Worm (Caenorhabditis elegans) whole organism, young adult: Measurements from ENCODE around the gene F08F3.10.

ENCODE experiments used
- F10E7.11 ChIP-seq: sonication (generic microtip); optimal IDR thresholded peaks from 2 replicates; lab custom pipeline; 2017; ENCODE audit warnings: mild to moderate bottlenecking, missing genetic modification characterization, moderate library complexity, missing compliant biosample characterization
- F49E8.2 ChIP-seq: sonication (generic microtip); optimal IDR thresholded peaks from 3 replicates; lab custom pipeline; 2017; ENCODE audit warnings: missing genetic modification characterization, mild to moderate bottlenecking, missing compliant biosample characterization, antibody characterized with exemption, moderate library complexity; ENCODE audit not compliant: insufficient read depth
- F55B11.4 ChIP-seq: sonication (generic microtip); optimal IDR thresholded peaks from 2 replicates; lab custom pipeline; 2016; ENCODE audit warnings: missing compliant biosample characterization, missing genetic modification characterization, borderline replicate concordance; ENCODE audit not compliant: insufficient read depth
- K12H6.12 ChIP-seq: fragments of 200-800 bp; sonication (Bioruptor generic); optimal IDR thresholded peaks from 2 replicates; lab custom pipeline; 2018; ENCODE audit warnings: mild to moderate bottlenecking, missing genetic modification characterization, missing compliant biosample characterization
- akir-1 ChIP-seq: fragments of 200-800 bp; sonication (Bioruptor generic); optimal IDR thresholded peaks from 2 replicates; lab custom pipeline; 2018; ENCODE audit warnings: mild to moderate bottlenecking, missing genetic modification characterization, moderate library complexity, missing compliant biosample characterization
- aptf-2 ChIP-seq: fragments of 200-800 bp; sonication (Bioruptor generic); conservative IDR thresholded peaks from 2 replicates; pipeline ENCODE4 v1.3.6; 2022; ENCODE audit warnings: missing genetic modification reagents, missing genetic modification characterization, missing compliant biosample characterization
- aptf-3 ChIP-seq: fragments of 200-800 bp; sonication (Bioruptor generic); IDR thresholded peaks from 2 replicates; pipeline ENCODE4 v1.3.6; 2022; ENCODE audit warnings: missing genetic modification characterization, missing compliant biosample characterization
- atf-7 ChIP-seq: sonication (generic microtip); optimal IDR thresholded peaks from 2 replicates; lab custom pipeline; 2017; ENCODE audit warnings: mild to moderate bottlenecking, missing genetic modification characterization, missing compliant biosample characterization
- athp-1 ChIP-seq: sonication (generic microtip); optimal IDR thresholded peaks from 2 replicates; lab custom pipeline; 2017; ENCODE audit warnings: mild to moderate bottlenecking, missing genetic modification characterization, missing compliant biosample characterization
- attf-5 ChIP-seq: fragments of 200-800 bp; sonication (Bioruptor generic); optimal IDR thresholded peaks from 2 replicates; lab custom pipeline; 2018; ENCODE audit warnings: mild to moderate bottlenecking, missing genetic modification characterization, missing compliant biosample characterization
- ccch-3 ChIP-seq: fragments of 200-800 bp; sonication (Bioruptor generic); optimal IDR thresholded peaks from 2 replicates; lab custom pipeline; 2018; ENCODE audit warnings: mild to moderate bottlenecking, missing genetic modification characterization, missing compliant biosample characterization
- die-1 ChIP-seq: sonication (generic microtip); optimal IDR thresholded peaks from 2 replicates; lab custom pipeline; 2016; ENCODE audit warnings: missing genotype, mild to moderate bottlenecking, missing genetic modification characterization, missing compliant biosample characterization
- dox-1 ChIP-seq: fragments of 200-800 bp; sonication (Bioruptor generic); IDR thresholded peaks from 2 replicates; pipeline ENCODE4 v1.3.6; 2022; ENCODE audit warnings: missing genetic modification reagents, missing genetic modification characterization, missing compliant biosample characterization
- dpff-1 ChIP-seq: sonication (generic microtip); optimal IDR thresholded peaks from 2 replicates; lab custom pipeline; 2017; ENCODE audit warnings: mild to moderate bottlenecking, missing genetic modification characterization, missing compliant biosample characterization
- egl-44 ChIP-seq: fragments of 200-800 bp; sonication (Bioruptor generic); IDR thresholded peaks from 2 replicates; pipeline ENCODE4 v1.3.6; 2022; ENCODE audit warnings: missing genetic modification reagents, missing genetic modification characterization, missing compliant biosample characterization
- ets-4 ChIP-seq: fragments of 200-800 bp; sonication (Bioruptor generic); optimal IDR thresholded peaks from 2 replicates; lab custom pipeline; 2018; ENCODE audit warnings: mild to moderate bottlenecking, missing genetic modification characterization, missing compliant biosample characterization
- gei-17 ChIP-seq: fragments of 200-800 bp; sonication (Bioruptor generic); optimal IDR thresholded peaks from 2 replicates; lab custom pipeline; 2018; ENCODE audit warnings: mild to moderate bottlenecking, missing genetic modification characterization, missing compliant biosample characterization
- hmg-20 ChIP-seq: fragments of 200-800 bp; sonication (Bioruptor generic); IDR thresholded peaks from 2 replicates; pipeline ENCODE4 v1.3.6; 2022; ENCODE audit warnings: missing genetic modification reagents, missing genetic modification characterization, missing compliant biosample characterization
- lag-1 ChIP-seq: fragments of 200-800 bp; sonication (Bioruptor generic); IDR thresholded peaks from 2 replicates; pipeline ENCODE4 v1.3.6; 2022; ENCODE audit warnings: missing genetic modification reagents, missing genetic modification characterization, missing compliant biosample characterization
- lin-40 ChIP-seq: sonication (generic microtip); optimal IDR thresholded peaks from 2 replicates; lab custom pipeline; 2016; ENCODE audit warnings: missing genetic modification characterization, mild to moderate bottlenecking, missing compliant biosample characterization, missing genotype, missing genetic modification reagents
- madf-3 ChIP-seq: fragments of 200-800 bp; sonication (Bioruptor generic); IDR thresholded peaks from 2 replicates; pipeline ENCODE4 v1.3.6; 2022; ENCODE audit warnings: missing genetic modification reagents, missing genetic modification characterization, missing compliant biosample characterization
- madf-6 ChIP-seq: fragments of 200-800 bp; sonication (Bioruptor generic); IDR thresholded peaks from 2 replicates; pipeline ENCODE4 v1.3.6; 2022; ENCODE audit warnings: missing genetic modification reagents, missing genetic modification characterization, missing compliant biosample characterization
- nhr-120 ChIP-seq: fragments of 200-800 bp; sonication (Bioruptor generic); IDR thresholded peaks from 2 replicates; pipeline ENCODE4 v1.3.6; 2022; ENCODE audit warnings: missing genetic modification characterization, missing compliant biosample characterization
- nhr-27 ChIP-seq: fragments of 200-800 bp; sonication (Bioruptor generic); optimal IDR thresholded peaks from 2 replicates; lab custom pipeline; 2018; ENCODE audit warnings: mild to moderate bottlenecking, missing genetic modification characterization, moderate library complexity, missing compliant biosample characterization
- rcor-1 ChIP-seq: fragments of 200-800 bp; sonication (Bioruptor generic); IDR thresholded peaks from 2 replicates; pipeline ENCODE4 v1.3.6; 2022; ENCODE audit warnings: missing genetic modification reagents, missing genetic modification characterization, missing compliant biosample characterization
- repo-1 ChIP-seq: sonication (generic microtip); optimal IDR thresholded peaks from 2 replicates; lab custom pipeline; 2017; ENCODE audit warnings: mild to moderate bottlenecking, missing genetic modification characterization, missing compliant biosample characterization
- rpc-1 ChIP-seq, 2 experiments: fragments of 150-350 bp in 1 of 2; sonication (generic microtip) in 1 of 2; optimal IDR thresholded peaks; 2 replicates each; lab custom pipeline; 2014 to 2018; ENCODE audit warnings: missing biosample characterization in 1 of 2, missing genetic modification characterization in 1 of 2, missing genetic modification reagents in 1 of 2, missing genotype in 1 of 2
- sea-2 ChIP-seq: fragments of 200-800 bp; sonication (Bioruptor generic); IDR thresholded peaks from 2 replicates; pipeline ENCODE4 v1.3.6; 2022; ENCODE audit warnings: missing genetic modification characterization, missing compliant biosample characterization
- snpc-1.1 ChIP-seq: sonication (generic microtip); optimal IDR thresholded peaks from 2 replicates; lab custom pipeline; 2017; ENCODE audit warnings: missing genetic modification characterization, mild to moderate bottlenecking, missing compliant biosample characterization, antibody characterized with exemption, moderate library complexity, missing genotype, missing genetic modification reagents; ENCODE audit not compliant: insufficient read depth
- somi-1 ChIP-seq: fragments of 200-800 bp; sonication (Bioruptor generic); optimal IDR thresholded peaks from 2 replicates; lab custom pipeline; 2018; ENCODE audit warnings: mild to moderate bottlenecking, missing genetic modification characterization, missing compliant biosample characterization
- sptf-2 ChIP-seq: fragments of 200-800 bp; sonication (Bioruptor generic); optimal IDR thresholded peaks from 2 replicates; lab custom pipeline; 2018; ENCODE audit warnings: mild to moderate bottlenecking, missing genetic modification characterization, missing compliant biosample characterization
- unc-62 ChIP-seq: fragments of 150-350 bp; optimal IDR thresholded peaks from 2 replicates; lab custom pipeline; 2014; ENCODE audit warnings: missing biosample characterization, missing genetic modification reagents, missing genetic modification characterization
- ztf-25 ChIP-seq: fragments of 200-800 bp; sonication (Bioruptor generic); IDR thresholded peaks from 2 replicates; pipeline ENCODE4 v1.3.6; 2022; ENCODE audit warnings: missing genetic modification reagents, missing genetic modification characterization, missing compliant biosample characterization
- ztf-6 ChIP-seq: fragments of 200-800 bp; sonication (Bioruptor generic); IDR thresholded peaks from 2 replicates; pipeline ENCODE4 v1.3.6; 2022; ENCODE audit warnings: missing genetic modification reagents, missing genetic modification characterization, missing compliant biosample characterization

F08F3.10 gene

DNA sequence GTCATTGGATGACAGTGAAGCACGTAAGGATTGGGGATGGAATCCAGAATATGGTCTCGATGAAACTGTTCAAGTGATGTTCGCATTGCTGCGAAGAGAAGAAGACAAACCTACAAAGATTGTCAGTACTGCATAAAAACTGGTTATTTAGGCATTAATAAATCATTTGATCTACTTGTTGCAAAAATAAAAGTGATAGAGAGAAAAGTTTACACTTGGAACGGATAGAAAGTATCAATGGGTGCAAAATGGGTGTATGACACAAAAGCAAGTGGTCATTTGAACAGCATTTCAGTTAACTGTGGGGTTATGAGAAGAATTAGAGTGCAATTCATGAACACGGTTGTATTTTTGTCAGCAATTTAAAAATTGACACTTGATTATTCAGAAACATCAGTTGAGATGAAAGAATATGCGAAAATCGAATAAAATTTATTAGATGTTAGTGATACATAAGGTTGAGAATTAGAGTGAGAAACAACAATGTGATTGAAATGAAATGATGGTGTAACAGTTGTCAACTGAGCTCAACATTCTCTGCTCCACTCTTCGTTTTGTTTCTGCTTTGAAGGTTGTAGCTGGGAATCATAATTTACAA is at the start of gene F08F3.10:
Gene F08F3.10, plus strand, starts transcription at position 548 of the 598 bp plus-strand sequence.
- TF ChIP-seq sea-2 (no peak), sptf-2 (GFP tag; lab: Kevin White, UChicago) (no peak), attf-5 (GFP tag; lab: Kevin White, UChicago) (no peak), F49E8.2 (no peak), madf-6 (GFP tag; lab: Robert Waterston, UW) (no peak), rcor-1 (GFP tag; lab: Robert Waterston, UW) (no peak), nhr-27 (no peak), akir-1 (GFP tag; lab: Kevin White, UChicago) (no peak), die-1 (tag; lab: Kevin White, UChicago) (no peak), madf-3 (GFP tag; lab: Robert Waterston, UW) (no peak), egl-44 (GFP tag; lab: Robert Waterston, UW) (no peak), lag-1 (GFP tag; lab: Robert Waterston, UW) (no peak), nhr-120 (GFP tag; lab: Robert Waterston, UW) (no peak)
- TF ChIP-seq, all 124 proteins: peak for 0

DNA sequence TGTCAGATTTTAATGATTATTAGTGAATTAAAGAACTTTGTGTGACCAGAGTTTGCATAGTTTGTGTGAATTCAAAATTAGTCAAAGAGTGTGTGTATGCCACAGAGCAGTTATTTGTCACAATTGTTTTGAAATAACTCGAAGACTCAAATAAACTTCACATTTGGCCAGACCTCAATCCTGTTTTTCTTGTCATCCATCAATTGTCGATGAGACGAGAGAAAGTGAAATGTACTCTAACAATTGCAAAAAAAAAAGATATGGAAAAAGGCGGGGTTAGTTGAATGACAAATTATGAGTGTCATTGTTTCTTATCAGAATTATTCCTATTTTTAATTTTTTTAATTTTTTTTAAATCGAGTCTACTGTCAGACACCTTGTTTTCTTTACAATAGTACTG is 48.3 kb upstream of the F08F3.10 start, which contains the start of gene T09D3.8:
Gene T09D3.8, plus strand, starts transcription at position 301 of the 400 bp plus-strand sequence.
- TF ChIP-seq aptf-2 (GFP tag; lab: Robert Waterston, UW) (no peak), K12H6.12 (tag; lab: Kevin White, UChicago) (no peak), aptf-3 (GFP tag; lab: Robert Waterston, UW) (no peak), ztf-6 (no peak), snpc-1.1 (no peak), F10E7.11 (no peak), akir-1 (GFP tag; lab: Kevin White, UChicago) (no peak), atf-7 (no peak), ets-4 (GFP tag; lab: Kevin White, UChicago) (no peak), dox-1 (no peak), somi-1 (GFP tag; lab: Kevin White, UChicago) (no peak), athp-1 (tag; lab: Kevin White, UChicago) (no peak), unc-62 (GFP tag; lab: Kevin White, UChicago) (no peak), madf-6 (GFP tag; lab: Robert Waterston, UW) (no peak), dpff-1 (no peak), repo-1 (tag; lab: Kevin White, UChicago) (no peak), rpc-1 (optimal IDR thresholded peaks at IDR 0.05; lab: Kevin White, UChicago) (no peak), rpc-1 (tag; optimal IDR thresholded peaks at IDR 0.05; lab: Kevin White, UChicago) (no peak), F55B11.4 (tag; lab: Kevin White, UChicago) (no peak)

DNA sequence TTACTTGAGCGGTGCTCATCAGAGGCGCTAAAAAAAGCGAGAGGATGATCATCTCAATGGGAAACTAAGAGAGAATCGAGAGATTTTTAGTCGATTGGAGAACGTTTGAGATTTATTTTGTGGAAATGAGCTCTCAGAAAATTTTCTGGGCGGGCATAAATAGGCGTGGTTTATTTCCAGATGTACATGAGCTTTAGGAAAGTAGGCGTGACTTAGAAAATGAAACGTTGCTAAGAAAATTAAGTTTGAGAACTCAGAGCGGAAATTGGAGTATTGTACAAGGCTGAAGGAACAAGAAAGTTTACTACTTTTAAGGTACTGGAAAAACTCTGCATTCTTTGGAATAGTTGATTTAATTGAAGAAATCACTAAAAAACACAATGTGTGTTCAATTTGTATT is 44.4 kb upstream of the F08F3.10 start, which contains the start of gene T09D3.9:
Gene T09D3.9, minus strand, starts transcription at position 101 of the 400 bp plus-strand sequence.
- TF ChIP-seq ztf-25 (GFP tag; lab: Robert Waterston, UW) (no peak), athp-1 (tag; lab: Kevin White, UChicago) (no peak), gei-17 (no peak), rcor-1 (GFP tag; lab: Robert Waterston, UW) (no peak), sea-2 (no peak), ccch-3 (no peak), lin-40 (tag; lab: Kevin White, UChicago) (no peak), hmg-20 (GFP tag; lab: Robert Waterston, UW) (no peak)
- TF ChIP-seq, all 124 proteins: peak for 0
